Comparison of ENCODE assay signal across 3 fruit fly cellular contexts in the genomic region with DNA sequence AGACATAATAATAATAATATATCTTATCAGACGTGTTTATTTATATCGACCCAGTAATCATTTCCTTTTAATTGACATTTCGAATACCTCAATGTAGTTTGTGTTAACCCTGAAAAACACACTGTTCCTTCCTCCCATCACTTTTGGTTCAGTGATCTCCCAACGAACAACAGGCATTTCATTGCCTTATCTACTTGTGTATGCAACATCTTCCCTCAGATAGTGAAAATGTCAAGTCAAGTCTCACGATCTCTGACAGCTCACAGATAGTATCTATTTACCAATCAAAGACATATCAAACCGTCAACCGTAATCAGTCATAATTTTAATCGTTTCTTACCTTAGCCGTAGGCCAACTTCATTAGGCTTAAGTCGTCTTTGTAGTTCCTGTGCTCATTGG.
A peak's percentile ranks its signal among the peaks of the same experiment; 100 is the strongest.
TF ChIP-seq lines count a peak whose summit lies in the region.

No protein-coding gene starts in this region.

- no peak for TF ChIP-seq CTCF in whole organism, embryonic (GFP tag; optimal IDR thresholded peaks at IDR 0.05; lab: Kevin White, UChicago)

TF ChIP-seq in whole organism, embryonic, 481 proteins besides CTCF, POLR2A, EP300 and RAD21:
- TF ChIP-seq Med (GFP tag; lab: Kevin White, UChicago) (no peak), grn (GFP tag; optimal IDR thresholded peaks at IDR 0.05; lab: Kevin White, UChicago) (peak; percentile 78)

TF ChIP-seq in whole organism, prepupa, 60 proteins besides CTCF, POLR2A, EP300 and RAD21:
- TF ChIP-seq Lpt (GFP tag; optimal IDR thresholded peaks at IDR 0.05; lab: Kevin White, UChicago) (no peak), svp (GFP tag; lab: Kevin White, UChicago) (peak; percentile 88), spab (GFP tag; optimal IDR thresholded peaks at IDR 0.05; lab: Kevin White, UChicago) (no peak), Met (GFP tag; optimal IDR thresholded peaks at IDR 0.05; lab: Kevin White, UChicago) (no peak), Eip78C (GFP tag; lab: Kevin White, UChicago) (no peak), CG3919 (GFP tag; optimal IDR thresholded peaks at IDR 0.05; lab: Kevin White, UChicago) (no peak), Eip93F (GFP tag; optimal IDR thresholded peaks at IDR 0.05; lab: Kevin White, UChicago) (no peak)
TF ChIP-seq in whole organism, prepupa: peak in this region for 1.

TF ChIP-seq in whole organism, pupa, 21 proteins besides CTCF, POLR2A, EP300 and RAD21:
- TF ChIP-seq CG17806 (tag; optimal IDR thresholded peaks at IDR 0.05; lab: Kevin White, UChicago) (no peak), fd96Ca (GFP tag; IDR thresholded peaks at IDR 0.05; lab: Robert Waterston, UW) (no peak), Ets98B (GFP tag; IDR thresholded peaks at IDR 0.05; lab: Robert Waterston, UW) (no peak), Pif1A (GFP tag; optimal IDR thresholded peaks at IDR 0.05; lab: Kevin White, UChicago) (no peak), EcR (GFP tag; optimal IDR thresholded peaks at IDR 0.05; lab: Kevin White, UChicago) (peak; percentile 68), CG8301 (tag; optimal IDR thresholded peaks at IDR 0.05; lab: Kevin White, UChicago) (no peak), CG4496 (GFP tag; IDR thresholded peaks at IDR 0.05; lab: Robert Waterston, UW) (no peak), D1 (tag; optimal IDR thresholded peaks at IDR 0.05; lab: Kevin White, UChicago) (no peak), Snoo (tag; optimal IDR thresholded peaks at IDR 0.05; lab: Kevin White, UChicago) (no peak)
